Worm (Caenorhabditis elegans) whole organism, young adult: ENCODE results near the gene swt-5.

Source experiments
- B0019.2 ChIP-seq: fragments of 200-800 bp; sonication (Bioruptor generic); conservative IDR thresholded peaks from 2 replicates; pipeline ENCODE4 v1.3.6; 2022; ENCODE audit warnings: missing genetic modification reagents, missing genetic modification characterization, missing compliant biosample characterization
- D2030.7 ChIP-seq: fragments of 200-800 bp; sonication (Bioruptor generic); IDR thresholded peaks from 2 replicates; pipeline ENCODE4 v1.3.6; 2022; ENCODE audit warnings: missing genetic modification reagents, missing genetic modification characterization, missing compliant biosample characterization
- F22D6.2 ChIP-seq: sonication (generic microtip); optimal IDR thresholded peaks from 2 replicates; lab custom pipeline; 2016; ENCODE audit warnings: mild to moderate bottlenecking, missing genetic modification characterization, missing compliant biosample characterization
- F37B4.10 ChIP-seq: fragments of 200-800 bp; sonication (Bioruptor generic); IDR thresholded peaks from 2 replicates; pipeline ENCODE4 v1.3.6; 2022; ENCODE audit warnings: missing genetic modification characterization, missing compliant biosample characterization
- F55B11.4 ChIP-seq: sonication (generic microtip); optimal IDR thresholded peaks from 2 replicates; lab custom pipeline; 2016; ENCODE audit warnings: missing compliant biosample characterization, missing genetic modification characterization, borderline replicate concordance; ENCODE audit not compliant: insufficient read depth
- F57A8.1 ChIP-seq: fragments of 200-800 bp; sonication (Bioruptor generic); optimal IDR thresholded peaks from 2 replicates; lab custom pipeline; 2018; ENCODE audit warnings: mild to moderate bottlenecking, missing genetic modification characterization, moderate library complexity, missing compliant biosample characterization
- K12H6.12 ChIP-seq: fragments of 200-800 bp; sonication (Bioruptor generic); optimal IDR thresholded peaks from 2 replicates; lab custom pipeline; 2018; ENCODE audit warnings: mild to moderate bottlenecking, missing genetic modification characterization, missing compliant biosample characterization
- T07F8.4 ChIP-seq: sonication (generic microtip); optimal IDR thresholded peaks from 2 replicates; lab custom pipeline; 2016; ENCODE audit warnings: mild to moderate bottlenecking, missing genetic modification characterization, moderate library complexity, missing compliant biosample characterization
- Y53G8AR.9 ChIP-seq: fragments of 200-800 bp; sonication (Bioruptor generic); conservative IDR thresholded peaks from 2 replicates; pipeline ENCODE4 v1.3.6; 2022; ENCODE audit warnings: missing genetic modification reagents, missing genetic modification characterization, missing compliant biosample characterization
- Y56A3A.18 ChIP-seq: fragments of 200-800 bp; sonication (Bioruptor generic); IDR thresholded peaks from 2 replicates; pipeline ENCODE4 v1.3.6; 2022; ENCODE audit warnings: missing genetic modification reagents, missing genetic modification characterization, missing compliant biosample characterization
- ZK185.1 ChIP-seq: sonication (generic microtip); optimal IDR thresholded peaks from 2 replicates; lab custom pipeline; 2016; ENCODE audit warnings: mild to moderate bottlenecking, missing genetic modification characterization, missing compliant biosample characterization; ENCODE audit not compliant: poor library complexity, severe bottlenecking
- ama-1 ChIP-seq, 3 experiments: fragments of 150-350 bp in 1 of 3; sonication (generic microtip) in 2 of 3; optimal IDR thresholded peaks; 2 replicates each; lab custom pipeline; 2014 to 2018; ENCODE audit warnings: missing biosample characterization in 2 of 3, missing genetic modification characterization in 2 of 3, missing genetic modification reagents in 2 of 3
- bed-1 ChIP-seq: fragments of 200-800 bp; sonication (Bioruptor generic); IDR thresholded peaks from 2 replicates; pipeline ENCODE4 v1.3.6; 2022; ENCODE audit warnings: missing genetic modification reagents, missing genetic modification characterization, missing compliant biosample characterization
- ccch-3 ChIP-seq: fragments of 200-800 bp; sonication (Bioruptor generic); optimal IDR thresholded peaks from 2 replicates; lab custom pipeline; 2018; ENCODE audit warnings: mild to moderate bottlenecking, missing genetic modification characterization, missing compliant biosample characterization
- cebp-1 ChIP-seq, 2 experiments: fragments of 200-800 bp in 1 of 2; sonication (Bioruptor generic) in 1 of 2; sonication (generic microtip) in 1 of 2; IDR thresholded peaks in 1 of 2; optimal IDR thresholded peaks in 1 of 2; 2 replicates each; pipeline versions ENCODE4 v1.3.6 to Lab custom; 2017 to 2022; ENCODE audit warnings: missing compliant biosample characterization in 2 of 2, missing genetic modification characterization in 2 of 2, mild to moderate bottlenecking in 1 of 2, missing genetic modification reagents in 1 of 2, moderate library complexity in 1 of 2
- ceh-100 ChIP-seq: fragments of 200-800 bp; sonication (Bioruptor generic); IDR thresholded peaks from 2 replicates; pipeline ENCODE4 v1.3.6; 2022; ENCODE audit warnings: missing genetic modification reagents, missing genetic modification characterization, missing compliant biosample characterization
- ceh-40 ChIP-seq: fragments of 200-800 bp; sonication (Bioruptor generic); IDR thresholded peaks from 2 replicates; pipeline ENCODE4 v1.3.6; 2022; ENCODE audit warnings: missing genetic modification characterization, missing compliant biosample characterization
- ceh-79 ChIP-seq: sonication (generic microtip); optimal IDR thresholded peaks from 2 replicates; lab custom pipeline; 2017; ENCODE audit warnings: mild to moderate bottlenecking, missing genetic modification characterization, missing compliant biosample characterization
- chd-7 ChIP-seq: sonication (generic microtip); optimal IDR thresholded peaks from 2 replicates; lab custom pipeline; 2016; ENCODE audit warnings: mild to moderate bottlenecking, missing genetic modification characterization, moderate library complexity, missing compliant biosample characterization
- dox-1 ChIP-seq: fragments of 200-800 bp; sonication (Bioruptor generic); IDR thresholded peaks from 2 replicates; pipeline ENCODE4 v1.3.6; 2022; ENCODE audit warnings: missing genetic modification reagents, missing genetic modification characterization, missing compliant biosample characterization
- dpl-1 ChIP-seq: fragments of 150-350 bp; optimal IDR thresholded peaks from 2 replicates; lab custom pipeline; 2014; ENCODE audit warnings: missing biosample characterization, missing genetic modification reagents, missing genetic modification characterization
- efl-1 ChIP-seq: fragments of 150-350 bp; optimal IDR thresholded peaks from 2 replicates; lab custom pipeline; 2014; ENCODE audit warnings: missing biosample characterization, missing genetic modification reagents, missing genetic modification characterization
- let-607 ChIP-seq, 2 experiments: fragments of 200-800 bp in 1 of 2; sonication (Bioruptor generic) in 1 of 2; sonication (generic microtip) in 1 of 2; optimal IDR thresholded peaks; 2 replicates each; lab custom pipeline; 2016 to 2018; ENCODE audit warnings: mild to moderate bottlenecking in 2 of 2, missing compliant biosample characterization in 2 of 2, missing genetic modification characterization in 2 of 2, moderate library complexity in 2 of 2, missing genotype in 1 of 2
- lin-54 ChIP-seq: fragments of 200-800 bp; sonication (Bioruptor generic); optimal IDR thresholded peaks from 2 replicates; lab custom pipeline; 2018; ENCODE audit warnings: mild to moderate bottlenecking, missing genetic modification characterization, missing compliant biosample characterization
- lir-1 ChIP-seq: fragments of 200-800 bp; sonication (Bioruptor generic); conservative IDR thresholded peaks from 2 replicates; pipeline ENCODE4 v1.3.6; 2022; ENCODE audit warnings: missing genetic modification reagents, missing genetic modification characterization, missing compliant biosample characterization
- lsy-27 ChIP-seq: sonication (generic microtip); optimal IDR thresholded peaks from 2 replicates; lab custom pipeline; 2017; ENCODE audit warnings: missing genetic modification characterization, mild to moderate bottlenecking, missing compliant biosample characterization, antibody characterized with exemption, missing genotype, borderline replicate concordance; ENCODE audit not compliant: insufficient read depth
- madf-10 ChIP-seq: sonication (generic microtip); optimal IDR thresholded peaks from 2 replicates; lab custom pipeline; 2016; ENCODE audit warnings: mild to moderate bottlenecking, missing genetic modification characterization, missing compliant biosample characterization
- madf-6 ChIP-seq: fragments of 200-800 bp; sonication (Bioruptor generic); IDR thresholded peaks from 2 replicates; pipeline ENCODE4 v1.3.6; 2022; ENCODE audit warnings: missing genetic modification reagents, missing genetic modification characterization, missing compliant biosample characterization
- mcd-1 ChIP-seq: fragments of 200-800 bp; sonication (Bioruptor generic); IDR thresholded peaks from 2 replicates; pipeline ENCODE4 v1.3.6; 2022; ENCODE audit warnings: missing genetic modification reagents, missing genetic modification characterization, missing compliant biosample characterization
- mes-4 ChIP-seq: sonication (generic microtip); optimal IDR thresholded peaks from 2 replicates; lab custom pipeline; 2016; ENCODE audit warnings: missing genotype, missing genetic modification characterization, missing compliant biosample characterization
- nfya-1 ChIP-seq: sonication (generic microtip); optimal IDR thresholded peaks from 2 replicates; lab custom pipeline; 2017; ENCODE audit warnings: antibody characterized with exemption, missing compliant biosample characterization, missing genetic modification characterization, borderline replicate concordance; ENCODE audit not compliant: insufficient read depth
- nfyb-1 ChIP-seq: fragments of 200-800 bp; sonication (Bioruptor generic); IDR thresholded peaks from 2 replicates; pipeline ENCODE4 v1.3.6; 2022; ENCODE audit warnings: missing genetic modification reagents, missing genetic modification characterization, missing compliant biosample characterization
- nhr-120 ChIP-seq: fragments of 200-800 bp; sonication (Bioruptor generic); IDR thresholded peaks from 2 replicates; pipeline ENCODE4 v1.3.6; 2022; ENCODE audit warnings: missing genetic modification characterization, missing compliant biosample characterization
- nhr-80 ChIP-seq: sonication (generic microtip); optimal IDR thresholded peaks from 2 replicates; lab custom pipeline; 2016; ENCODE audit warnings: missing genetic modification characterization, missing compliant biosample characterization
- nhr-90 ChIP-seq: sonication (generic microtip); optimal IDR thresholded peaks from 2 replicates; lab custom pipeline; 2016; ENCODE audit warnings: missing genotype, mild to moderate bottlenecking, missing genetic modification characterization, missing compliant biosample characterization
- pha-4 ChIP-seq: fragments of 150-350 bp; sonication (generic microtip); optimal IDR thresholded peaks from 2 replicates; lab custom pipeline; 2014; ENCODE audit warnings: missing biosample characterization, missing genetic modification reagents, missing genetic modification characterization
- rcor-1 ChIP-seq: fragments of 200-800 bp; sonication (Bioruptor generic); IDR thresholded peaks from 2 replicates; pipeline ENCODE4 v1.3.6; 2022; ENCODE audit warnings: missing genetic modification reagents, missing genetic modification characterization, missing compliant biosample characterization
- rec-8 ChIP-seq, 2 experiments: sonication (generic microtip); optimal IDR thresholded peaks; 2 replicates each; lab custom pipeline; 2016; ENCODE audit warnings: mild to moderate bottlenecking in 2 of 2, missing genetic modification characterization in 2 of 2, missing genetic modification reagents in 2 of 2, missing genotype in 2 of 2, missing biosample characterization in 1 of 2, missing compliant biosample characterization in 1 of 2, moderate library complexity in 1 of 2
- snpc-4 ChIP-seq, 5 experiments: fragments of 150-350 bp in 1 of 5; sonication (generic microtip) in 4 of 5; optimal IDR thresholded peaks; 2 replicates each; lab custom pipeline; 2014 to 2018; ENCODE audit warnings: missing genetic modification characterization in 5 of 5, missing biosample characterization in 3 of 5, antibody characterized with exemption in 2 of 5, mild to moderate bottlenecking in 2 of 5, missing compliant biosample characterization in 2 of 5, missing genotype in 2 of 5, moderate library complexity in 2 of 5, missing genetic modification reagents in 1 of 5
- tbp1 ChIP-seq: fragments of 200-800 bp; sonication (Bioruptor generic); optimal IDR thresholded peaks from 2 replicates; lab custom pipeline; 2018; ENCODE audit warnings: mild to moderate bottlenecking, missing genetic modification characterization, missing compliant biosample characterization
- tlf-1 ChIP-seq: fragments of 200-800 bp; sonication (Bioruptor generic); optimal IDR thresholded peaks from 2 replicates; lab custom pipeline; 2018; ENCODE audit warnings: mild to moderate bottlenecking, missing genetic modification characterization, missing compliant biosample characterization
- zfh-2 ChIP-seq: fragments of 200-800 bp; sonication (Bioruptor generic); conservative IDR thresholded peaks from 2 replicates; pipeline ENCODE4 v1.3.6; 2022; ENCODE audit warnings: missing genetic modification reagents, missing genetic modification characterization, missing compliant biosample characterization
- zim-3 ChIP-seq: sonication (generic microtip); optimal IDR thresholded peaks from 2 replicates; lab custom pipeline; 2017; ENCODE audit warnings: mild to moderate bottlenecking, missing genetic modification characterization, moderate library complexity, missing compliant biosample characterization
- ztf-22 ChIP-seq: fragments of 200-800 bp; sonication (Bioruptor generic); optimal IDR thresholded peaks from 2 replicates; lab custom pipeline; 2018; ENCODE audit warnings: mild to moderate bottlenecking, missing genetic modification characterization, moderate library complexity, missing compliant biosample characterization

swt-5 gene

ce11 chrV:9544176-9544632 is 43.0 kb downstream of the swt-5 start, which contains the start of gene mdf-1 (continued):
- TF ChIP-seq dox-1, result peak; percentile 49; the same call in 1 of the 2 replicates
- TF ChIP-seq ceh-100, result 0 out of 2 replicates have a peak, but pooled peaks have one; percentile 17
- peak; percentile 26 for TF ChIP-seq madf-10
- TF ChIP-seq cebp-1 (GFP tag; IDR thresholded peaks at IDR 0.05; lab: Robert Waterston, UW), result no peak
- peak; percentile 65 for TF ChIP-seq cebp-1 (tag; optimal IDR thresholded peaks at IDR 0.05; lab: Kevin White, UChicago)
- no peak for TF ChIP-seq B0019.2 (GFP tag; lab: Robert Waterston, UW)
- TF ChIP-seq chd-7, result peak; percentile 21
- peak; percentile 59 for TF ChIP-seq efl-1 (GFP tag; lab: Kevin White, UChicago)
- TF ChIP-seq tbp1, result peak; percentile 53
- TF ChIP-seq rcor-1 (GFP tag; lab: Robert Waterston, UW), result 0 out of 2 replicates have a peak, but pooled peaks have one; percentile 45
- peak; percentile 56 for TF ChIP-seq nhr-80 (tag; lab: Kevin White, UChicago)
- TF ChIP-seq ZK185.1 (tag; lab: Kevin White, UChicago), result peak; percentile 58
- peak; percentile 17; the same call in 1 of the 2 replicates for TF ChIP-seq D2030.7 (GFP tag; lab: Robert Waterston, UW)

ce11 chrV:9545238-9545709 is 44.1 kb downstream of the swt-5 start, which contains the start of the genes his-35 and his-41:
TSS of gene his-35 (minus strand) at chrV:9545288.
TSS of gene his-41 (plus strand) at chrV:9545536.
- no peak for TF ChIP-seq snpc-4 (GFP tag; optimal IDR thresholded peaks at IDR 0.05; lab: Kevin White, UChicago)
- no peak for TF ChIP-seq snpc-4 (tag; optimal IDR thresholded peaks at IDR 0.05; lab: Kevin White, UChicago)
- TF ChIP-seq pha-4 (tag; lab: Kevin White, UChicago), result no peak
- TF ChIP-seq tlf-1, result no peak
- no peak for TF ChIP-seq F37B4.10 (GFP tag; lab: Robert Waterston, UW)
- no peak for TF ChIP-seq efl-1 (GFP tag; lab: Kevin White, UChicago)
- TF ChIP-seq F22D6.2, result no peak
- TF ChIP-seq lin-54 (GFP tag; lab: Kevin White, UChicago), result no peak
- no peak for TF ChIP-seq nfyb-1 (GFP tag; lab: Robert Waterston, UW)
- no peak for TF ChIP-seq Y56A3A.18 (GFP tag; lab: Robert Waterston, UW)
- no peak for TF ChIP-seq ztf-22
- no peak for TF ChIP-seq F55B11.4
- TF ChIP-seq madf-6 (GFP tag; lab: Robert Waterston, UW), result no peak
- no peak for TF ChIP-seq ceh-40 (GFP tag; lab: Robert Waterston, UW)
- TF ChIP-seq dpl-1 (GFP tag; lab: Kevin White, UChicago), result no peak
- TF ChIP-seq T07F8.4 (tag; lab: Kevin White, UChicago), result no peak
- TF ChIP-seq K12H6.12 (tag; lab: Kevin White, UChicago), result peak; percentile 66
- peak; percentile 66 for TF ChIP-seq mcd-1 (GFP tag; lab: Robert Waterston, UW)
- peak; percentile 85 for TF ChIP-seq ama-1 (optimal IDR thresholded peaks at IDR 0.05; lab: Kevin White, UChicago)
- TF ChIP-seq ama-1 (GFP tag; optimal IDR thresholded peaks at IDR 0.05; lab: Kevin White, UChicago), result no peak
- peak; percentile 61 for TF ChIP-seq dox-1
- TF ChIP-seq nhr-120 (GFP tag; lab: Robert Waterston, UW), result no peak
- TF ChIP-seq rec-8 (tag; optimal IDR thresholded peaks at IDR 0.05; lab: Kevin White, UChicago), result no peak
- no peak for TF ChIP-seq Y53G8AR.9
- TF ChIP-seq lir-1 (GFP tag; lab: Robert Waterston, UW), result no peak
- no peak for TF ChIP-seq nfya-1
- no peak for TF ChIP-seq ccch-3 (GFP tag; lab: Kevin White, UChicago)
- TF ChIP-seq bed-1, result no peak
- peak; percentile 6 for TF ChIP-seq chd-7
- no peak for TF ChIP-seq let-607 (tag; optimal IDR thresholded peaks at IDR 0.05; lab: Kevin White, UChicago)
- TF ChIP-seq mes-4 (tag; lab: Kevin White, UChicago), result no peak
- no peak for TF ChIP-seq cebp-1 (GFP tag; IDR thresholded peaks at IDR 0.05; lab: Robert Waterston, UW)
- TF ChIP-seq cebp-1 (tag; optimal IDR thresholded peaks at IDR 0.05; lab: Kevin White, UChicago), result peak; percentile 54
- no peak for TF ChIP-seq zim-3 (tag; lab: Kevin White, UChicago)
- TF ChIP-seq lsy-27, result no peak
- TF ChIP-seq nhr-90 (tag; lab: Kevin White, UChicago), result no peak
- no peak for TF ChIP-seq ceh-79 (tag; lab: Kevin White, UChicago)
- peak; percentile 75 for TF ChIP-seq zfh-2 (GFP tag; lab: Robert Waterston, UW)
- no peak for TF ChIP-seq F57A8.1 (GFP tag; lab: Kevin White, UChicago)
